Worm (Caenorhabditis elegans) whole organism, young adult: ENCODE data around the gene msp-33.
A peak's percentile ranks its signal among the peaks of the same experiment; 100 is the strongest.

ENCODE experiments used
- B0336.3 ChIP-seq: fragments of 200-800 bp; sonication (Bioruptor generic); IDR thresholded peaks from 2 replicates; pipeline ENCODE4 v1.3.6; 2022; ENCODE audit warnings: missing genetic modification characterization, missing compliant biosample characterization
- D2030.7 ChIP-seq: fragments of 200-800 bp; sonication (Bioruptor generic); IDR thresholded peaks from 2 replicates; pipeline ENCODE4 v1.3.6; 2022; ENCODE audit warnings: missing genetic modification reagents, missing genetic modification characterization, missing compliant biosample characterization
- F22D6.2 ChIP-seq: sonication (generic microtip); optimal IDR thresholded peaks from 2 replicates; lab custom pipeline; 2016; ENCODE audit warnings: mild to moderate bottlenecking, missing genetic modification characterization, missing compliant biosample characterization
- F23B12.7 ChIP-seq: sonication (generic microtip); optimal IDR thresholded peaks from 2 replicates; lab custom pipeline; 2017; ENCODE audit warnings: missing genetic modification characterization, mild to moderate bottlenecking, missing compliant biosample characterization, antibody characterized with exemption, moderate library complexity; ENCODE audit not compliant: insufficient read depth
- F33H1.4 ChIP-seq: fragments of 200-800 bp; sonication (Bioruptor generic); IDR thresholded peaks from 2 replicates; pipeline ENCODE4 v1.3.6; 2022; ENCODE audit warnings: missing genetic modification reagents, missing genetic modification characterization, missing compliant biosample characterization
- F49E8.2 ChIP-seq: sonication (generic microtip); optimal IDR thresholded peaks from 3 replicates; lab custom pipeline; 2017; ENCODE audit warnings: missing genetic modification characterization, mild to moderate bottlenecking, missing compliant biosample characterization, antibody characterized with exemption, moderate library complexity; ENCODE audit not compliant: insufficient read depth
- F55B11.4 ChIP-seq: sonication (generic microtip); optimal IDR thresholded peaks from 2 replicates; lab custom pipeline; 2016; ENCODE audit warnings: missing compliant biosample characterization, missing genetic modification characterization, borderline replicate concordance; ENCODE audit not compliant: insufficient read depth
- F57A8.1 ChIP-seq: fragments of 200-800 bp; sonication (Bioruptor generic); optimal IDR thresholded peaks from 2 replicates; lab custom pipeline; 2018; ENCODE audit warnings: mild to moderate bottlenecking, missing genetic modification characterization, moderate library complexity, missing compliant biosample characterization
- K11D2.4 ChIP-seq: fragments of 200-800 bp; sonication (Bioruptor generic); IDR thresholded peaks from 2 replicates; pipeline ENCODE4 v1.3.6; 2022; ENCODE audit warnings: missing genetic modification reagents, missing genetic modification characterization, missing compliant biosample characterization
- K12H6.12 ChIP-seq: fragments of 200-800 bp; sonication (Bioruptor generic); optimal IDR thresholded peaks from 2 replicates; lab custom pipeline; 2018; ENCODE audit warnings: mild to moderate bottlenecking, missing genetic modification characterization, missing compliant biosample characterization
- Y53G8AR.9 ChIP-seq: fragments of 200-800 bp; sonication (Bioruptor generic); conservative IDR thresholded peaks from 2 replicates; pipeline ENCODE4 v1.3.6; 2022; ENCODE audit warnings: missing genetic modification reagents, missing genetic modification characterization, missing compliant biosample characterization
- Y79H2A.3 ChIP-seq: fragments of 200-800 bp; sonication (Bioruptor generic); conservative IDR thresholded peaks from 2 replicates; pipeline ENCODE4 v1.3.6; 2022; ENCODE audit warnings: missing genetic modification reagents, missing genetic modification characterization, missing compliant biosample characterization
- atf-7 ChIP-seq: sonication (generic microtip); optimal IDR thresholded peaks from 2 replicates; lab custom pipeline; 2017; ENCODE audit warnings: mild to moderate bottlenecking, missing genetic modification characterization, missing compliant biosample characterization
- athp-1 ChIP-seq: sonication (generic microtip); optimal IDR thresholded peaks from 2 replicates; lab custom pipeline; 2017; ENCODE audit warnings: mild to moderate bottlenecking, missing genetic modification characterization, missing compliant biosample characterization
- attf-3 ChIP-seq: fragments of 200-800 bp; sonication (Bioruptor generic); conservative IDR thresholded peaks from 2 replicates; pipeline ENCODE4 v1.3.6; 2022; ENCODE audit warnings: missing genetic modification reagents, missing genetic modification characterization, missing compliant biosample characterization
- bed-2 ChIP-seq: fragments of 200-800 bp; sonication (Bioruptor generic); IDR thresholded peaks from 2 replicates; pipeline ENCODE4 v1.3.6; 2022; ENCODE audit warnings: missing genetic modification reagents, missing genetic modification characterization, missing compliant biosample characterization
- ccch-3 ChIP-seq: fragments of 200-800 bp; sonication (Bioruptor generic); optimal IDR thresholded peaks from 2 replicates; lab custom pipeline; 2018; ENCODE audit warnings: mild to moderate bottlenecking, missing genetic modification characterization, missing compliant biosample characterization
- ceh-58 ChIP-seq: fragments of 200-800 bp; sonication (Bioruptor generic); IDR thresholded peaks from 2 replicates; pipeline ENCODE4 v1.3.6; 2022; ENCODE audit warnings: missing genetic modification characterization, missing compliant biosample characterization
- ceh-91 ChIP-seq: fragments of 200-800 bp; sonication (Bioruptor generic); IDR thresholded peaks from 2 replicates; pipeline ENCODE4 v1.3.6; 2022; ENCODE audit warnings: missing genetic modification reagents, missing genetic modification characterization, missing compliant biosample characterization
- dox-1 ChIP-seq: fragments of 200-800 bp; sonication (Bioruptor generic); IDR thresholded peaks from 2 replicates; pipeline ENCODE4 v1.3.6; 2022; ENCODE audit warnings: missing genetic modification reagents, missing genetic modification characterization, missing compliant biosample characterization
- dpl-1 ChIP-seq: fragments of 150-350 bp; optimal IDR thresholded peaks from 2 replicates; lab custom pipeline; 2014; ENCODE audit warnings: missing biosample characterization, missing genetic modification reagents, missing genetic modification characterization
- egrh-3 ChIP-seq: fragments of 200-800 bp; sonication (Bioruptor generic); IDR thresholded peaks from 2 replicates; pipeline ENCODE4 v1.3.6; 2022; ENCODE audit warnings: missing genetic modification reagents, missing genetic modification characterization, missing compliant biosample characterization
- ekl-4 ChIP-seq: fragments of 200-800 bp; sonication (Bioruptor generic); IDR thresholded peaks from 2 replicates; pipeline ENCODE4 v1.3.6; 2022; ENCODE audit warnings: missing genetic modification reagents, missing genetic modification characterization, missing compliant biosample characterization
- ets-4 ChIP-seq: fragments of 200-800 bp; sonication (Bioruptor generic); optimal IDR thresholded peaks from 2 replicates; lab custom pipeline; 2018; ENCODE audit warnings: mild to moderate bottlenecking, missing genetic modification characterization, missing compliant biosample characterization
- hlh-26 ChIP-seq: fragments of 200-800 bp; sonication (Bioruptor generic); conservative IDR thresholded peaks from 2 replicates; pipeline ENCODE4 v1.3.6; 2022; ENCODE audit warnings: missing genetic modification reagents, missing genetic modification characterization, missing compliant biosample characterization
- hrde-1 ChIP-seq: sonication (generic microtip); optimal IDR thresholded peaks from 2 replicates; lab custom pipeline; 2016; ENCODE audit warnings: missing genetic modification characterization, mild to moderate bottlenecking, missing compliant biosample characterization, moderate library complexity, missing genotype, missing genetic modification reagents, borderline replicate concordance
- lag-1 ChIP-seq: fragments of 200-800 bp; sonication (Bioruptor generic); IDR thresholded peaks from 2 replicates; pipeline ENCODE4 v1.3.6; 2022; ENCODE audit warnings: missing genetic modification reagents, missing genetic modification characterization, missing compliant biosample characterization
- lin-54 ChIP-seq: fragments of 200-800 bp; sonication (Bioruptor generic); optimal IDR thresholded peaks from 2 replicates; lab custom pipeline; 2018; ENCODE audit warnings: mild to moderate bottlenecking, missing genetic modification characterization, missing compliant biosample characterization
- madf-3 ChIP-seq: fragments of 200-800 bp; sonication (Bioruptor generic); IDR thresholded peaks from 2 replicates; pipeline ENCODE4 v1.3.6; 2022; ENCODE audit warnings: missing genetic modification reagents, missing genetic modification characterization, missing compliant biosample characterization
- madf-8 ChIP-seq: fragments of 200-800 bp; sonication (Bioruptor generic); conservative IDR thresholded peaks from 2 replicates; pipeline ENCODE4 v1.3.6; 2022; ENCODE audit warnings: missing genetic modification reagents, missing genetic modification characterization, missing compliant biosample characterization
- mcd-1 ChIP-seq: fragments of 200-800 bp; sonication (Bioruptor generic); IDR thresholded peaks from 2 replicates; pipeline ENCODE4 v1.3.6; 2022; ENCODE audit warnings: missing genetic modification reagents, missing genetic modification characterization, missing compliant biosample characterization
- mel-28 ChIP-seq: sonication (generic microtip); optimal IDR thresholded peaks from 2 replicates; lab custom pipeline; 2016; ENCODE audit warnings: borderline replicate concordance, mild to moderate bottlenecking, missing genetic modification characterization, missing compliant biosample characterization
- mes-4 ChIP-seq: sonication (generic microtip); optimal IDR thresholded peaks from 2 replicates; lab custom pipeline; 2016; ENCODE audit warnings: missing genotype, missing genetic modification characterization, missing compliant biosample characterization
- nfya-2 ChIP-seq: fragments of 200-800 bp; sonication (Bioruptor generic); IDR thresholded peaks from 2 replicates; pipeline ENCODE4 v1.3.6; 2022; ENCODE audit warnings: missing genetic modification reagents, missing genetic modification characterization, missing compliant biosample characterization
- nfyb-1 ChIP-seq: fragments of 200-800 bp; sonication (Bioruptor generic); IDR thresholded peaks from 2 replicates; pipeline ENCODE4 v1.3.6; 2022; ENCODE audit warnings: missing genetic modification reagents, missing genetic modification characterization, missing compliant biosample characterization
- nhr-27 ChIP-seq: fragments of 200-800 bp; sonication (Bioruptor generic); optimal IDR thresholded peaks from 2 replicates; lab custom pipeline; 2018; ENCODE audit warnings: mild to moderate bottlenecking, missing genetic modification characterization, moderate library complexity, missing compliant biosample characterization
- rec-8 ChIP-seq, 2 experiments: sonication (generic microtip); optimal IDR thresholded peaks; 2 replicates each; lab custom pipeline; 2016; ENCODE audit warnings: mild to moderate bottlenecking in 2 of 2, missing genetic modification characterization in 2 of 2, missing genetic modification reagents in 2 of 2, missing genotype in 2 of 2, missing biosample characterization in 1 of 2, missing compliant biosample characterization in 1 of 2, moderate library complexity in 1 of 2
- rpc-1 ChIP-seq, 2 experiments: fragments of 150-350 bp in 1 of 2; sonication (generic microtip) in 1 of 2; optimal IDR thresholded peaks; 2 replicates each; lab custom pipeline; 2014 to 2018; ENCODE audit warnings: missing biosample characterization in 1 of 2, missing genetic modification characterization in 1 of 2, missing genetic modification reagents in 1 of 2, missing genotype in 1 of 2
- snpc-1.3 ChIP-seq: sonication (generic microtip); optimal IDR thresholded peaks from 2 replicates; lab custom pipeline; 2017; ENCODE audit warnings: missing genetic modification characterization, mild to moderate bottlenecking, missing compliant biosample characterization, antibody characterized with exemption, moderate library complexity, missing genotype, missing genetic modification reagents; ENCODE audit not compliant: insufficient read depth
- somi-1 ChIP-seq: fragments of 200-800 bp; sonication (Bioruptor generic); optimal IDR thresholded peaks from 2 replicates; lab custom pipeline; 2018; ENCODE audit warnings: mild to moderate bottlenecking, missing genetic modification characterization, missing compliant biosample characterization
- sptf-2 ChIP-seq: fragments of 200-800 bp; sonication (Bioruptor generic); optimal IDR thresholded peaks from 2 replicates; lab custom pipeline; 2018; ENCODE audit warnings: mild to moderate bottlenecking, missing genetic modification characterization, missing compliant biosample characterization
- tlf-1 ChIP-seq: fragments of 200-800 bp; sonication (Bioruptor generic); optimal IDR thresholded peaks from 2 replicates; lab custom pipeline; 2018; ENCODE audit warnings: mild to moderate bottlenecking, missing genetic modification characterization, missing compliant biosample characterization
- unc-62 ChIP-seq: fragments of 150-350 bp; optimal IDR thresholded peaks from 2 replicates; lab custom pipeline; 2014; ENCODE audit warnings: missing biosample characterization, missing genetic modification reagents, missing genetic modification characterization
- zfh-2 ChIP-seq: fragments of 200-800 bp; sonication (Bioruptor generic); conservative IDR thresholded peaks from 2 replicates; pipeline ENCODE4 v1.3.6; 2022; ENCODE audit warnings: missing genetic modification reagents, missing genetic modification characterization, missing compliant biosample characterization
- zim-3 ChIP-seq: sonication (generic microtip); optimal IDR thresholded peaks from 2 replicates; lab custom pipeline; 2017; ENCODE audit warnings: mild to moderate bottlenecking, missing genetic modification characterization, moderate library complexity, missing compliant biosample characterization
- ztf-25 ChIP-seq: fragments of 200-800 bp; sonication (Bioruptor generic); IDR thresholded peaks from 2 replicates; pipeline ENCODE4 v1.3.6; 2022; ENCODE audit warnings: missing genetic modification reagents, missing genetic modification characterization, missing compliant biosample characterization
- ztf-3 ChIP-seq: fragments of 200-800 bp; sonication (Bioruptor generic); optimal IDR thresholded peaks from 2 replicates; lab custom pipeline; 2018; ENCODE audit warnings: mild to moderate bottlenecking, missing genetic modification characterization, missing compliant biosample characterization

Gene msp-33

DNA sequence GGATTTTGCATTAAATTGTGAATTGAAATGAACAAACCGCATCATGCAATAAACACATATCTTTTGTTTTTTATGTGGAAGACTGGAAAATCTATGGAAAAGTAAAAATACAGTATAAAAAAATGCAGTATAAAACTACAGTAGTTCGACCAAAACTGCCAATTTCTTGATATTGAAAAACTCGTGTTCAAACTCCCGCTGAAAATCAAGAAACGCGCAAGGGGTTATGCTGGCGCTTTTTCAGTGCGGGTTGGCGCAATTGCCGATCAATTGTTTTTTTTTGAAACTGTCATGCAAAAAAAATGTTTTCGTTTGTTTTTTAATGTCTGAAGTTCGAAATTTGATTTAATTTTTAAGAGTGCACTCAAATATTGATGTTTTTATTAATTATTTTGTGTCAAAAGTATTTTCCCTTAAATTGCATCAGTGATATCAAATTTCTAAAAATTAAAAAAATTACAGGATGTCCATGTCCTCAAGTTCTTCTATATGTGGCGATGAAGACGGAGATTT lies 40.8 kb downstream of the msp-33 start, which contains the start of gene dnj-9 (continued):
- TF ChIP-seq nfyb-1 (GFP tag; lab: Robert Waterston, UW) (peak; percentile 95), egrh-3 (no peak), ztf-25 (GFP tag; lab: Robert Waterston, UW) (0 out of 2 replicates have a peak, but pooled peaks have one; percentile 41), madf-8 (peak; percentile 79), sptf-2 (GFP tag; lab: Kevin White, UChicago) (no peak), F23B12.7 (tag; lab: Kevin White, UChicago) (peak; percentile 92), Y79H2A.3 (GFP tag; lab: Robert Waterston, UW) (0 out of 2 replicates have a peak, but pooled peaks have one; percentile 11), nfya-2 (GFP tag; lab: Robert Waterston, UW) (no peak), B0336.3 (GFP tag; lab: Robert Waterston, UW) (peak; percentile 93), hrde-1 (tag; lab: Kevin White, UChicago) (peak; percentile 62), ekl-4 (GFP tag; lab: Robert Waterston, UW) (peak; percentile 96), mcd-1 (GFP tag; lab: Robert Waterston, UW) (peak; percentile 93), unc-62 (GFP tag; lab: Kevin White, UChicago) (no peak), zfh-2 (GFP tag; lab: Robert Waterston, UW) (no peak), madf-3 (GFP tag; lab: Robert Waterston, UW) (peak; percentile 92), hlh-26 (GFP tag; lab: Robert Waterston, UW) (no peak), Y53G8AR.9 (GFP tag; lab: Robert Waterston, UW) (peak; percentile 98), K11D2.4 (GFP tag; lab: Robert Waterston, UW) (peak; percentile 94), ets-4 (no peak), tlf-1 (GFP tag; lab: Kevin White, UChicago) (peak; percentile 93), dox-1 (GFP tag; lab: Robert Waterston, UW) (peak; percentile 95), bed-2 (GFP tag; lab: Robert Waterston, UW) (no peak), atf-7 (tag; lab: Kevin White, UChicago) (peak; percentile 82), athp-1 (peak; percentile 66), F55B11.4 (no peak), F49E8.2 (peak; percentile 71), attf-3 (GFP tag; lab: Robert Waterston, UW) (peak; percentile 68), lin-54 (peak; percentile 99), ccch-3 (no peak), mel-28 (tag; lab: Kevin White, UChicago) (peak; percentile 6), rpc-1 (optimal IDR thresholded peaks at IDR 0.05; lab: Kevin White, UChicago) (no peak), rpc-1 (tag; optimal IDR thresholded peaks at IDR 0.05; lab: Kevin White, UChicago) (no peak), F22D6.2 (tag; lab: Kevin White, UChicago) (peak; percentile 87), D2030.7 (GFP tag; lab: Robert Waterston, UW) (peak; percentile 81), F33H1.4 (GFP tag; lab: Robert Waterston, UW) (peak; percentile 84), mes-4 (tag; lab: Kevin White, UChicago) (peak; percentile 34), K12H6.12 (peak; percentile 71), snpc-1.3 (peak; percentile 92), ceh-91 (GFP tag; lab: Robert Waterston, UW) (peak; percentile 69), ztf-3 (GFP tag; lab: Kevin White, UChicago) (no peak), lag-1 (GFP tag; lab: Robert Waterston, UW) (no peak), zim-3 (no peak), rec-8 (tag; optimal IDR thresholded peaks at IDR 0.05; lab: Kevin White, UChicago) (peak in 1 of 2 experiments; percentile 21), nhr-27 (tag; lab: Kevin White, UChicago) (peak; percentile 41), dpl-1 (peak; percentile 97), somi-1 (GFP tag; lab: Kevin White, UChicago) (peak; percentile 53), F57A8.1 (GFP tag; lab: Kevin White, UChicago) (peak; percentile 35), ceh-58 (GFP tag; lab: Robert Waterston, UW) (no peak)
